Fruit fly (Drosophila melanogaster): ENCODE results near the gene Art6.

Art6 gene

dm6 chr3R:13907355-13908105 lies 38.1 kb downstream of the Art6 start (continued):
- TF ChIP-seq CG17612 (GFP tag; IDR thresholded peaks at IDR 0.05) (no peak), lab (GFP tag; optimal IDR thresholded peaks at IDR 0.05) (peak; percentile 5), E2f2 (GFP tag; IDR thresholded peaks at IDR 0.05) (0 out of 2 replicates have a peak, but pooled peaks have one; percentile 17), CG9817 (tag; optimal IDR thresholded peaks at IDR 0.05) (no peak), gfzf (GFP tag; optimal IDR thresholded peaks at IDR 0.05) (no peak), MTF-1 (GFP tag; optimal IDR thresholded peaks at IDR 0.05; ENCODE audit: borderline replicate concordance) (no peak), CG10267 (tag; optimal IDR thresholded peaks at IDR 0.05) (peak; percentile 45), Mad (GFP tag; optimal IDR thresholded peaks at IDR 0.05) (no peak), Rfx (GFP tag; IDR thresholded peaks at IDR 0.05) (no peak), CG8478 (optimal IDR thresholded peaks at IDR 0.05) (no peak), prd (optimal IDR thresholded peaks at IDR 0.05) (no peak), prd (GFP tag; IDR thresholded peaks at IDR 0.05) (peak; percentile 66; the same call in 2 of the 3 replicates), inv (GFP tag; IDR thresholded peaks at IDR 0.05; ENCODE audit: partially characterized antibody) (no peak), cato (GFP tag; optimal IDR thresholded peaks at IDR 0.05; ENCODE audit: borderline replicate concordance) (no peak), CG7839 (tag; optimal IDR thresholded peaks at IDR 0.05) (peak; percentile 57), Dfd (GFP tag; optimal IDR thresholded peaks at IDR 0.05) (no peak), CG2712 (tag; optimal IDR thresholded peaks at IDR 0.05) (peak; percentile 75), Hey (tag; optimal IDR thresholded peaks at IDR 0.05) (no peak), CG9437 (GFP tag; optimal IDR thresholded peaks at IDR 0.05) (peak; percentile 6), CG10366 (GFP tag; IDR thresholded peaks at IDR 0.05) (peak; percentile 61), nmo (GFP tag; optimal IDR thresholded peaks at IDR 0.05) (peak; percentile 58), Blimp-1 (GFP tag; optimal IDR thresholded peaks at IDR 0.05) (peak; percentile 52), CG8359 (GFP tag; optimal IDR thresholded peaks at IDR 0.05; ENCODE audit: borderline replicate concordance) (peak; percentile 2), gsb-n (tag; optimal IDR thresholded peaks at IDR 0.05) (peak; percentile 59), CG12391 (tag; optimal IDR thresholded peaks at IDR 0.05) (peak; percentile 62), CG12299 (tag; optimal IDR thresholded peaks at IDR 0.05) (no peak), croc (GFP tag; conservative IDR thresholded peaks at IDR 0.05) (0 out of 3 replicates have a peak, but pooled peaks have one; percentile 15), sisA (GFP tag; IDR thresholded peaks at IDR 0.05) (peak; percentile 63; the same call in 1 of the 2 replicates), CG13424 (tag; optimal IDR thresholded peaks at IDR 0.05) (peak; percentile 45), Dek (tag; optimal IDR thresholded peaks at IDR 0.05) (peak; percentile 5), ssp (GFP tag; IDR thresholded peaks at IDR 0.05) (0 out of 2 replicates have a peak, but pooled peaks have one; percentile 8), Hr3 (GFP tag; optimal IDR thresholded peaks at IDR 0.05) (no peak), E2f1 (GFP tag; IDR thresholded peaks at IDR 0.05) (0 out of 2 replicates have a peak, but pooled peaks have one; percentile 29), CG11560 (tag; IDR thresholded peaks at IDR 0.05) (no peak), Doc2 (GFP tag; IDR thresholded peaks at IDR 0.05) (no peak), grn (GFP tag; optimal IDR thresholded peaks at IDR 0.05) (peak; percentile 76), Oli (tag; optimal IDR thresholded peaks at IDR 0.05) (peak; percentile 48), CG17385 (GFP tag; optimal IDR thresholded peaks at IDR 0.05) (peak; percentile 19), CG18262 (tag; optimal IDR thresholded peaks at IDR 0.05) (peak; percentile 68), gsb (GFP tag; IDR thresholded peaks at IDR 0.05) (no peak), Taf1 (GFP tag; IDR thresholded peaks at IDR 0.05) (no peak), CG1024 (GFP tag; IDR thresholded peaks at IDR 0.05) (peak; percentile 38; the same call in 1 of the 2 replicates), ATbp (GFP tag; optimal IDR thresholded peaks at IDR 0.05) (peak; percentile 51), fd96Cb (tag; optimal IDR thresholded peaks at IDR 0.05) (peak; percentile 48), HLH3B (GFP tag; IDR thresholded peaks at IDR 0.05) (peak; percentile 65), CG1529 (GFP tag; optimal IDR thresholded peaks at IDR 0.05) (no peak), Hr51 (GFP tag; optimal IDR thresholded peaks at IDR 0.05) (peak in 1 of 2 experiments; percentile 66), CG11093 (GFP tag; IDR thresholded peaks at IDR 0.05) (peak; percentile 53; the same call in 1 of the 3 replicates), B-H1 (GFP tag; IDR thresholded peaks at IDR 0.05) (no peak)
